Worm (Caenorhabditis elegans) whole organism, L1 larva: Measurements from ENCODE around the gene F48G7.9.
A peak's percentile ranks its signal among the peaks of the same experiment; 100 is the strongest.

ENCODE experiments used
- C04F5.9 ChIP-seq: sonication (generic microtip); optimal IDR thresholded peaks from 2 replicates; lab custom pipeline; 2016; ENCODE audit warnings: missing genetic modification characterization, missing compliant biosample characterization
- Y116A8C.19 ChIP-seq: sonication (generic microtip); optimal IDR thresholded peaks from 2 replicates; lab custom pipeline; 2016; ENCODE audit warnings: missing compliant biosample characterization, missing genetic modification characterization, borderline replicate concordance
- aha-1 ChIP-seq: fragments of 150-350 bp; optimal IDR thresholded peaks from 2 replicates; lab custom pipeline; 2014; ENCODE audit warnings: missing biosample characterization, missing genetic modification characterization
- aly-2 ChIP-seq: fragments of 150-350 bp; optimal IDR thresholded peaks from 2 replicates; lab custom pipeline; 2014; ENCODE audit warnings: missing biosample characterization, missing genetic modification characterization
- blmp-1 ChIP-seq: fragments of 150-350 bp; optimal IDR thresholded peaks from 2 replicates; lab custom pipeline; 2014; ENCODE audit warnings: missing biosample characterization, missing genetic modification characterization
- ceh-82 ChIP-seq, 3 experiments: fragments of 150-350 bp in 1 of 3; sonication (generic microtip) in 2 of 3; optimal IDR thresholded peaks; 2 replicates each; lab custom pipeline; 2014 to 2017; ENCODE audit warnings: missing biosample characterization in 3 of 3, missing genetic modification characterization in 3 of 3
- ceh-90 ChIP-seq: sonication (generic microtip); optimal IDR thresholded peaks from 2 replicates; lab custom pipeline; 2016; ENCODE audit warnings: missing genetic modification characterization, missing compliant biosample characterization
- ces-1 ChIP-seq: fragments of 150-350 bp; optimal IDR thresholded peaks from 2 replicates; lab custom pipeline; 2014; ENCODE audit warnings: missing biosample characterization, missing genetic modification reagents, missing genetic modification characterization
- efl-3 ChIP-seq: fragments of 200-800 bp; sonication (Bioruptor generic); optimal IDR thresholded peaks from 2 replicates; lab custom pipeline; 2018; ENCODE audit warnings: mild to moderate bottlenecking, missing genetic modification characterization, missing compliant biosample characterization
- egl-13 ChIP-seq: sonication (generic microtip); optimal IDR thresholded peaks from 2 replicates; lab custom pipeline; 2016; ENCODE audit warnings: missing genotype, missing genetic modification reagents, missing genetic modification characterization, missing compliant biosample characterization
- egl-27 ChIP-seq, 2 experiments: fragments of 150-350 bp in 1 of 2; sonication (generic microtip); optimal IDR thresholded peaks; 3 replicates each; lab custom pipeline; 2017 to 2018; ENCODE audit warnings: missing biosample characterization in 2 of 2, missing genetic modification characterization in 2 of 2, missing genetic modification reagents in 2 of 2
- ets-5 ChIP-seq: fragments of 200-800 bp; sonication (Bioruptor generic); IDR thresholded peaks from 2 replicates; pipeline ENCODE4 v1.3.6; 2022; ENCODE audit warnings: missing genetic modification characterization, missing compliant biosample characterization
- fkh-8 ChIP-seq: sonication (generic microtip); optimal IDR thresholded peaks from 2 replicates; lab custom pipeline; 2016; ENCODE audit warnings: mild to moderate bottlenecking, missing genetic modification characterization, missing compliant biosample characterization
- grh-1 ChIP-seq: fragments of 200-800 bp; sonication (Bioruptor generic); IDR thresholded peaks from 2 replicates; pipeline ENCODE4 v1.3.6; 2022; ENCODE audit warnings: missing genetic modification reagents, missing genetic modification characterization, missing compliant biosample characterization
- irx-1 ChIP-seq: sonication (generic microtip); optimal IDR thresholded peaks from 2 replicates; lab custom pipeline; 2016; ENCODE audit warnings: missing genetic modification characterization, missing compliant biosample characterization
- jun-1 ChIP-seq: fragments of 150-350 bp; optimal IDR thresholded peaks from 2 replicates; lab custom pipeline; 2014; ENCODE audit warnings: missing biosample characterization, missing genetic modification reagents, missing genetic modification characterization
- lin-35 ChIP-seq, 2 experiments: fragments of 150-350 bp; optimal IDR thresholded peaks; 2 replicates each; lab custom pipeline; 2014; ENCODE audit warnings: missing biosample characterization in 2 of 2, missing genetic modification characterization in 2 of 2, missing genetic modification reagents in 2 of 2
- mab-9 ChIP-seq: fragments of 200-800 bp; sonication (Bioruptor generic); IDR thresholded peaks from 2 replicates; pipeline ENCODE4 v1.3.6; 2022; ENCODE audit warnings: missing genetic modification reagents, missing genetic modification characterization, missing compliant biosample characterization
- nhr-19 ChIP-seq: fragments of 200-800 bp; sonication (Bioruptor generic); conservative IDR thresholded peaks from 2 replicates; pipeline ENCODE4 v1.3.6; 2022; ENCODE audit warnings: missing genetic modification characterization, missing compliant biosample characterization
- nhr-76 ChIP-seq: sonication (generic microtip); optimal IDR thresholded peaks from 2 replicates; lab custom pipeline; 2017; ENCODE audit warnings: missing biosample characterization, missing genetic modification characterization
- nhr-85 ChIP-seq: sonication (generic microtip); peaks from one replicate; lab custom pipeline; 2016; ENCODE audit warnings: missing genetic modification characterization, inconsistent platforms, missing compliant biosample characterization
- nhr-90 ChIP-seq: sonication (generic microtip); optimal IDR thresholded peaks from 2 replicates; lab custom pipeline; 2016; ENCODE audit warnings: mild to moderate bottlenecking, missing genetic modification characterization, missing compliant biosample characterization; ENCODE audit not compliant: poor library complexity
- pag-3 ChIP-seq: sonication (generic microtip); optimal IDR thresholded peaks from 2 replicates; lab custom pipeline; 2017; ENCODE audit warnings: missing genetic modification characterization, mild to moderate bottlenecking, missing compliant biosample characterization, antibody characterized with exemption, borderline replicate concordance; ENCODE audit not compliant: insufficient read depth
- rnt-1 ChIP-seq: sonication (generic microtip); optimal IDR thresholded peaks from 2 replicates; lab custom pipeline; 2016; ENCODE audit warnings: mild to moderate bottlenecking, missing genetic modification characterization, moderate library complexity, missing compliant biosample characterization
- snpc-4 ChIP-seq: fragments of 150-350 bp; optimal IDR thresholded peaks from 2 replicates; lab custom pipeline; 2014; ENCODE audit warnings: missing biosample characterization, missing genetic modification characterization
- snu-23 ChIP-seq: sonication (generic microtip); optimal IDR thresholded peaks from 2 replicates; lab custom pipeline; 2016; ENCODE audit warnings: missing genetic modification characterization, missing compliant biosample characterization
- sup-37 ChIP-seq: fragments of 200-800 bp; sonication (Bioruptor generic); optimal IDR thresholded peaks from 2 replicates; lab custom pipeline; 2018; ENCODE audit warnings: mild to moderate bottlenecking, missing genetic modification characterization, missing compliant biosample characterization
- swsn-7 ChIP-seq: sonication (generic microtip); optimal IDR thresholded peaks from 2 replicates; lab custom pipeline; 2016; ENCODE audit warnings: missing genetic modification characterization, missing compliant biosample characterization
- unc-86 ChIP-seq: sonication (generic microtip); optimal IDR thresholded peaks from 2 replicates; lab custom pipeline; 2016; ENCODE audit warnings: missing genetic modification characterization, missing compliant biosample characterization
- vab-15 ChIP-seq: sonication (generic microtip); optimal IDR thresholded peaks from 2 replicates; lab custom pipeline; 2017; ENCODE audit warnings: missing genotype, mild to moderate bottlenecking, missing genetic modification characterization, missing compliant biosample characterization
- xbp-1 ChIP-seq: sonication (generic microtip); optimal IDR thresholded peaks from 2 replicates; lab custom pipeline; 2016; ENCODE audit warnings: missing genetic modification characterization, missing compliant biosample characterization
- zag-1 ChIP-seq: fragments of 150-350 bp; optimal IDR thresholded peaks from 2 replicates; lab custom pipeline; 2014; ENCODE audit warnings: missing biosample characterization, missing genetic modification characterization

F48G7.9 gene

DNA sequence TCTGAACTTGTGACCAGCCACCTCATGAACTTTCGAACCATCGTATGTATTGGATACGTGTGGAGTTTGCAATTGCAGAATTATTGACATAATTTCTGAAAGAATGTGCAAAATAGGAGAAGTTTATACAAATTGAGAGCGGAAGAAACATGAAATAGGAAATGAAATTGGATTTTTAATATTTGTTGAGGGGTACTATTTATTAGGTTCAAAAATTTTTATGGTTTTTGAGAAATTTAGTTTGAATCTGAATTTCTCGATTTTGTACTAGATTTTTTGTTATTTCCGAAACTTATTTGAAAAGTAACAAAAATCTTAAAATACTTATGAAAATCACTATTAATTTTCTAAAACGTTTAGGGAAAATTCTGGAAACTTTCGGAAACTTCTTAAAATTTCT, at the start of gene F48G7.9:
F48G7.9 (minus strand) TSS at position 101 of the 400 bp plus-strand sequence.
- TF ChIP-seq nhr-76 (tag; lab: Kevin White, UChicago), result no peak
- TF ChIP-seq snu-23 (GFP tag; lab: Kevin White, UChicago), result no peak
- no peak for TF ChIP-seq mab-9 (GFP tag; lab: Robert Waterston, UW)
- no peak for TF ChIP-seq nhr-19 (GFP tag; lab: Robert Waterston, UW)
- TF ChIP-seq ets-5 (GFP tag; lab: Robert Waterston, UW), result no peak
- no peak for TF ChIP-seq pag-3 (tag; lab: Kevin White, UChicago)
- TF ChIP-seq ceh-90 (tag; lab: Kevin White, UChicago), result no peak
- TF ChIP-seq lin-35 (GFP tag; optimal IDR thresholded peaks at IDR 0.05; lab: Kevin White, UChicago), result no peak
- TF ChIP-seq unc-86, result no peak
- TF ChIP-seq jun-1 (tag; lab: Kevin White, UChicago), result no peak

- TF ChIP-seq blmp-1, result peak; percentile 50
- TF ChIP-seq nhr-85 (tag; lab: Kevin White, UChicago), result peak; percentile 23
- TF ChIP-seq swsn-7 (tag; lab: Kevin White, UChicago), result no peak
- no peak for TF ChIP-seq C04F5.9 (tag; lab: Kevin White, UChicago)
- TF ChIP-seq irx-1 (tag; lab: Kevin White, UChicago), result no peak
- TF ChIP-seq aly-2 (tag; lab: Kevin White, UChicago), result no peak
Measured at ce11 chrV:676550-677084, 48.2 kb upstream of the F48G7.9 start, which contains the start of the genes fbxa-72 and srx-21. Gene fbxa-72 (minus strand): TSS chrV:676753. Gene srx-21 (plus strand): TSS chrV:677034.

DNA sequence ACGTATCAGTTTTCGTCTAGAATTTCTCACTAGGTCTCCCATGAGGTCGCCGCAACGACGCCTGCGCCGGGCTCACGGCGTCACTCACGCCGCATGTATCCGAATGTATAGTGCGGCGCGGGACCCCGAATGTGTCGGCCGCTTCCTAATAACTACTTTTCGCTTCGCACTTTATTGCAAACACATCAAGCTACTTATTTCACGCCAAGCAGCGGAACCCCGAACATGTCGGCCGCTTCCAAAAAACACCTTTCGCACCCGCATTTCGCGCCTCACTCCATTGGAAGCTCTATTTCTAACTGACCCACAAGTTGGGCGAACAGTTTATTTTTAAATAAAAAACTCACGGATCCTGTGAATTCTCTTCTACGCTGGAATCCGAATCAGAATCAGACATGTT, 47.7 kb upstream of the F48G7.9 start:
- TF ChIP-seq snpc-4 (tag; lab: Kevin White, UChicago), result peak; percentile 27
- TF ChIP-seq efl-3 (GFP tag; lab: Kevin White, UChicago), result no peak

DNA sequence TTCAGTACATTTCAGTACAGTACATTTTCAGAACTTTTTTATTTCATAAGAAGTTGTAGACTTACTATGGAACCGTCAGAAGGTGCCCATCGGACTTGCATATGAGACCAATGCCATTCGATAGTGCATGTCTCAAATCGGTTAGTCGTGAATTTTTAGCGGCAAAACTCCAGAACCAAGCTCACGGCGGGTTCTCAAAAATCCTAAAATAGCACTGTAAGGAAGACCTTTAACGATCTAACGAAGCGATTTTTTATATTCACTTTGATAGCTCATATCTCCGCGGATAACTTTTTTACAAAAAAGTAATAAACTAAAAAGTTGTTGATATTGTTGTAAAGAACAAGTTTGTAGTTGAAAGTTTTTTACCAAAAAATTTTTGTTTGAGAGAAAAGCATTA, 45.8 kb upstream of the F48G7.9 start, which contains the start of gene sru-25:
sru-25 (minus strand) TSS at position 101 of the 400 bp plus-strand sequence.
- TF ChIP-seq egl-13 (no peak), nhr-76 (tag; lab: Kevin White, UChicago) (no peak), nhr-90 (tag; lab: Kevin White, UChicago) (no peak), grh-1 (GFP tag; lab: Robert Waterston, UW) (no peak), ces-1 (GFP tag; lab: Kevin White, UChicago) (no peak), irx-1 (tag; lab: Kevin White, UChicago) (no peak), ceh-82 (tag; optimal IDR thresholded peaks at IDR 0.05; lab: Kevin White, UChicago) (no peak), xbp-1 (tag; lab: Kevin White, UChicago) (no peak), Y116A8C.19 (tag; lab: Kevin White, UChicago) (no peak), rnt-1 (tag; lab: Kevin White, UChicago) (no peak), vab-15 (tag; lab: Kevin White, UChicago) (no peak), unc-86 (no peak), aha-1 (no peak)

- no peak for TF ChIP-seq zag-1 (tag; lab: Kevin White, UChicago)
- TF ChIP-seq egl-27 (tag; optimal IDR thresholded peaks at IDR 0.05; lab: Kevin White, UChicago), result no peak
- no peak for TF ChIP-seq sup-37 (GFP tag; lab: Kevin White, UChicago)
- TF ChIP-seq nhr-85 (tag; lab: Kevin White, UChicago), result peak; percentile 6
- TF ChIP-seq fkh-8 (tag; lab: Kevin White, UChicago), result no peak
Measured at ce11 chrV:671342-671741, 42.9 kb upstream of the F48G7.9 start, which contains the start of gene sru-24. Gene sru-24 (minus strand): TSS chrV:671442.
